Fruit fly (Drosophila melanogaster) whole organism, embryonic: ENCODE results near the gene CG17207.

Source experiments
- Asciz ChIP-seq: fragments of 200-800 bp; sonication (Bioruptor generic); optimal IDR thresholded peaks from 2 replicates; lab custom pipeline; 2017; ENCODE audit warnings: missing biosample characterization, mild to moderate bottlenecking, missing genetic modification characterization, missing genetic modification reagents
- BEAF-32 ChIP-seq: fragments of 200-800 bp; sonication (Bioruptor generic); optimal IDR thresholded peaks from 3 replicates; lab custom pipeline; 2017; ENCODE audit warnings: missing biosample characterization, missing genetic modification characterization, mild to moderate bottlenecking, moderate library complexity, missing genetic modification reagents
- Bteb2 ChIP-seq: fragments of 200-800 bp; sonication (Bioruptor generic); optimal IDR thresholded peaks from 2 replicates; lab custom pipeline; 2016; ENCODE audit warnings: missing biosample characterization, missing genetic modification characterization
- C15 ChIP-seq: fragments of 200-800 bp; sonication (Bioruptor generic); IDR thresholded peaks from 3 replicates; pipeline ENCODE4 v1.3.6; 2022; ENCODE audit warnings: missing biosample characterization, missing genetic modification characterization
- CG10267 ChIP-seq: fragments of 200-800 bp; sonication (Bioruptor generic); optimal IDR thresholded peaks from 2 replicates; lab custom pipeline; 2018; ENCODE audit warnings: missing biosample characterization, mild to moderate bottlenecking, missing genetic modification characterization, moderate library complexity
- CG10431 ChIP-seq: fragments of 200-800 bp; sonication (Bioruptor generic); optimal IDR thresholded peaks from 3 replicates; lab custom pipeline; 2018; ENCODE audit warnings: missing biosample characterization, mild to moderate bottlenecking, missing genetic modification characterization
- CG11560 ChIP-seq: fragments of 200-800 bp; sonication (Bioruptor generic); IDR thresholded peaks from 3 replicates; pipeline ENCODE4 v1.3.6; 2022; ENCODE audit warnings: missing biosample characterization, missing genetic modification characterization
- CG12071 ChIP-seq: fragments of 200-800 bp; sonication (Bioruptor generic); optimal IDR thresholded peaks from 3 replicates; lab custom pipeline; 2018; ENCODE audit warnings: missing biosample characterization, mild to moderate bottlenecking, missing genetic modification characterization
- CG13123 ChIP-seq: fragments of 200-800 bp; sonication (Bioruptor generic); optimal IDR thresholded peaks from 2 replicates; lab custom pipeline; 2016; ENCODE audit warnings: missing biosample characterization, missing genetic modification characterization
- CG13775 ChIP-seq: fragments of 200-800 bp; sonication (Bioruptor generic); optimal IDR thresholded peaks from 3 replicates; lab custom pipeline; 2017; ENCODE audit warnings: missing biosample characterization, mild to moderate bottlenecking, missing genetic modification characterization
- CG15011 ChIP-seq: fragments of 200-800 bp; sonication (Bioruptor generic); optimal IDR thresholded peaks from 3 replicates; lab custom pipeline; 2018; ENCODE audit warnings: missing biosample characterization, mild to moderate bottlenecking, missing genetic modification characterization
- CG1529 ChIP-seq: fragments of 200-800 bp; sonication (Bioruptor generic); optimal IDR thresholded peaks from 3 replicates; lab custom pipeline; 2018; ENCODE audit warnings: missing biosample characterization, missing genetic modification characterization
- CG1603 ChIP-seq: fragments of 200-800 bp; sonication (Bioruptor generic); optimal IDR thresholded peaks from 2 replicates; lab custom pipeline; 2019; ENCODE audit warnings: missing biosample characterization, mild to moderate bottlenecking, missing genetic modification characterization, moderate library complexity
- CG16815 ChIP-seq: fragments of 200-800 bp; sonication (Bioruptor generic); optimal IDR thresholded peaks from 3 replicates; lab custom pipeline; 2017; ENCODE audit warnings: missing biosample characterization, mild to moderate bottlenecking, missing genetic modification characterization
- CG16863 ChIP-seq: fragments of 200-800 bp; sonication (Bioruptor generic); optimal IDR thresholded peaks from 3 replicates; lab custom pipeline; 2016; ENCODE audit warnings: missing biosample characterization, missing genetic modification characterization
- CG17361 ChIP-seq: fragments of 200-800 bp; sonication (Bioruptor generic); IDR thresholded peaks from 3 replicates; pipeline ENCODE4 v1.3.6; 2022; ENCODE audit warnings: missing biosample characterization, missing genetic modification characterization
- CG18262 ChIP-seq: fragments of 200-800 bp; optimal IDR thresholded peaks from 3 replicates; lab custom pipeline; 2019; ENCODE audit warnings: missing biosample characterization, mild to moderate bottlenecking, missing genetic modification characterization, moderate library complexity
- CG1832 ChIP-seq: fragments of 200-800 bp; sonication (Bioruptor generic); optimal IDR thresholded peaks from 2 replicates; lab custom pipeline; 2017; ENCODE audit warnings: missing biosample characterization, mild to moderate bottlenecking, missing genetic modification characterization, inconsistent platforms
- CG2129 ChIP-seq: fragments of 200-800 bp; sonication (Bioruptor generic); IDR thresholded peaks from 2 replicates; pipeline ENCODE4 v1.3.6; 2022; ENCODE audit warnings: missing biosample characterization, missing genetic modification characterization; ENCODE audit not compliant: partially characterized antibody
- CG2199 ChIP-seq: fragments of 200-800 bp; sonication (Bioruptor generic); IDR thresholded peaks from 3 replicates; pipeline ENCODE4 v1.3.6; 2022; ENCODE audit warnings: missing biosample characterization, missing genetic modification characterization
- CG30403 ChIP-seq: fragments of 200-800 bp; sonication (Bioruptor generic); optimal IDR thresholded peaks from 3 replicates; lab custom pipeline; 2016; ENCODE audit warnings: missing biosample characterization, missing genetic modification characterization
- CG31365 ChIP-seq: fragments of 200-800 bp; sonication (Bioruptor generic); optimal IDR thresholded peaks from 2 replicates; lab custom pipeline; 2018; ENCODE audit warnings: missing biosample characterization, mild to moderate bottlenecking, missing genetic modification characterization
- CG3163 ChIP-seq: fragments of 200-800 bp; sonication (Bioruptor generic); optimal IDR thresholded peaks from 3 replicates; lab custom pipeline; 2016; ENCODE audit warnings: missing biosample characterization, missing genetic modification characterization
- CG33213 ChIP-seq: fragments of 200-800 bp; sonication (Bioruptor generic); optimal IDR thresholded peaks from 3 replicates; lab custom pipeline; 2016; ENCODE audit warnings: missing biosample characterization, missing genetic modification characterization
- CG33557 ChIP-seq: fragments of 200-800 bp; sonication (Bioruptor generic); optimal IDR thresholded peaks from 2 replicates; lab custom pipeline; 2019; ENCODE audit warnings: missing biosample characterization, mild to moderate bottlenecking, missing genetic modification characterization, moderate library complexity
- CG4404 ChIP-seq: fragments of 200-800 bp; sonication (Bioruptor generic); IDR thresholded peaks from 2 replicates; pipeline ENCODE4 v1.3.6; 2022; ENCODE audit warnings: missing biosample characterization, missing genetic modification characterization
- CG7271 ChIP-seq: fragments of 200-800 bp; sonication (Bioruptor generic); optimal IDR thresholded peaks from 2 replicates; lab custom pipeline; 2018; ENCODE audit warnings: missing biosample characterization, mild to moderate bottlenecking, missing genetic modification characterization, moderate library complexity
- CG8089 ChIP-seq: fragments of 200-800 bp; sonication (Bioruptor generic); optimal IDR thresholded peaks from 3 replicates; lab custom pipeline; 2016; ENCODE audit warnings: missing biosample characterization, missing genetic modification characterization
- CG8478 ChIP-seq: fragments of >200 bp; optimal IDR thresholded peaks from 2 replicates; lab custom pipeline; 2018
- CG9215 ChIP-seq: fragments of 200-800 bp; sonication (Bioruptor generic); IDR thresholded peaks from 2 replicates; pipeline ENCODE4 v1.3.6; 2022; ENCODE audit warnings: missing biosample characterization, missing genetic modification characterization
- CG9437 ChIP-seq: fragments of 200-800 bp; sonication (Bioruptor generic); optimal IDR thresholded peaks from 2 replicates; lab custom pipeline; 2018; ENCODE audit warnings: missing biosample characterization, mild to moderate bottlenecking, missing genetic modification characterization
- CkIIα-i1 ChIP-seq: fragments of 200-800 bp; sonication (Bioruptor generic); IDR thresholded peaks from 2 replicates; pipeline ENCODE4 v1.3.6; 2022; ENCODE audit warnings: missing biosample characterization, missing genetic modification characterization
- Dp ChIP-seq: fragments of 200-800 bp; sonication (Bioruptor generic); optimal IDR thresholded peaks from 2 replicates; lab custom pipeline; 2018; ENCODE audit warnings: missing biosample characterization, mild to moderate bottlenecking, missing genetic modification characterization, moderate library complexity
- Mad ChIP-seq: fragments of 200-800 bp; sonication (Bioruptor generic); optimal IDR thresholded peaks from 2 replicates; lab custom pipeline; 2016; ENCODE audit warnings: missing biosample characterization, missing genetic modification characterization
- Ravus ChIP-seq: fragments of 200-800 bp; sonication (Bioruptor generic); IDR thresholded peaks from 2 replicates; pipeline ENCODE4 v1.3.6; 2022; ENCODE audit warnings: missing biosample characterization, missing genetic modification characterization
- Trl ChIP-seq, 3 experiments: fragments of >200 bp in 2 of 3; fragments of 200-800 bp in 1 of 3; sonication (Bioruptor generic) in 1 of 3; optimal IDR thresholded peaks; 2 replicates in 1 of 3; 3 replicates in 2 of 3; lab custom pipeline; 2016 to 2017; ENCODE audit warnings: missing biosample characterization in 1 of 3, missing genetic modification characterization in 1 of 3
- bsh ChIP-seq, 2 experiments: fragments of 200-800 bp; sonication (Bioruptor generic); optimal IDR thresholded peaks; 2 replicates each; lab custom pipeline; 2017 to 2018; ENCODE audit warnings: mild to moderate bottlenecking in 2 of 2, missing biosample characterization in 2 of 2, missing genetic modification characterization in 2 of 2, moderate library complexity in 1 of 2
- croc ChIP-seq: fragments of 200-800 bp; sonication (Bioruptor generic); conservative IDR thresholded peaks from 3 replicates; pipeline ENCODE4 v1.3.6; 2022; ENCODE audit warnings: missing biosample characterization, missing genetic modification characterization
- dan ChIP-seq: fragments of 200-800 bp; sonication (Bioruptor generic); IDR thresholded peaks from 2 replicates; pipeline ENCODE4 v1.3.6; 2022; ENCODE audit warnings: missing biosample characterization, missing genetic modification characterization
- dmrt99B ChIP-seq: fragments of 200-800 bp; sonication (Bioruptor generic); optimal IDR thresholded peaks from 2 replicates; lab custom pipeline; 2018; ENCODE audit warnings: missing biosample characterization, mild to moderate bottlenecking, missing genetic modification characterization, moderate library complexity
- fu2 ChIP-seq: fragments of 200-800 bp; sonication (Bioruptor generic); optimal IDR thresholded peaks from 2 replicates; lab custom pipeline; 2016; ENCODE audit warnings: missing biosample characterization, missing genetic modification characterization
- gsb ChIP-seq: fragments of 200-800 bp; sonication (Bioruptor generic); IDR thresholded peaks from 2 replicates; pipeline ENCODE4 v1.3.6; 2022; ENCODE audit warnings: missing biosample characterization, missing genetic modification characterization
- gt ChIP-seq: fragments of 200-800 bp; sonication (Bioruptor generic); IDR thresholded peaks from 2 replicates; pipeline ENCODE4 v1.3.6; 2022; ENCODE audit warnings: missing biosample characterization, missing genetic modification characterization
- p53 ChIP-seq: fragments of 200-800 bp; sonication (Bioruptor generic); optimal IDR thresholded peaks from 2 replicates; lab custom pipeline; 2016; ENCODE audit warnings: missing biosample characterization, missing genetic modification characterization
- ro ChIP-seq: fragments of 200-800 bp; sonication (Bioruptor generic); IDR thresholded peaks from 2 replicates; pipeline ENCODE4 v1.3.6; 2022; ENCODE audit warnings: missing biosample characterization, missing genetic modification characterization
- sc ChIP-seq, 3 experiments: fragments of >200 bp in 2 of 3; fragments of 200-800 bp in 1 of 3; sonication (Bioruptor generic) in 1 of 3; optimal IDR thresholded peaks; 2 replicates in 2 of 3; 3 replicates in 1 of 3; lab custom pipeline; 2017; ENCODE audit warnings: mild to moderate bottlenecking in 1 of 3, missing biosample characterization in 1 of 3, missing genetic modification characterization in 1 of 3, missing genetic modification reagents in 1 of 3
- sisA ChIP-seq: fragments of 200-800 bp; sonication (Bioruptor generic); IDR thresholded peaks from 2 replicates; pipeline ENCODE4 v1.3.6; 2022; ENCODE audit warnings: missing biosample characterization, missing genetic modification characterization
- tll ChIP-seq, 2 experiments: fragments of 200-800 bp in 1 of 2; fragments of >200 bp in 1 of 2; sonication (Bioruptor generic) in 1 of 2; optimal IDR thresholded peaks; 2 replicates each; lab custom pipeline; 2017 to 2019; ENCODE audit warnings: missing biosample characterization in 2 of 2, missing genetic modification characterization in 2 of 2, mild to moderate bottlenecking in 1 of 2, moderate library complexity in 1 of 2
- twi ChIP-seq: fragments of 200-800 bp; optimal IDR thresholded peaks from 2 replicates; lab custom pipeline; 2019; ENCODE audit warnings: missing biosample characterization, mild to moderate bottlenecking, missing genetic modification characterization, moderate library complexity
- vvl ChIP-seq: fragments of 200-800 bp; sonication (Bioruptor generic); IDR thresholded peaks from 2 replicates; pipeline ENCODE4 v1.3.6; 2022; ENCODE audit warnings: missing biosample characterization, missing genetic modification characterization

The CG17207 gene

DNA sequence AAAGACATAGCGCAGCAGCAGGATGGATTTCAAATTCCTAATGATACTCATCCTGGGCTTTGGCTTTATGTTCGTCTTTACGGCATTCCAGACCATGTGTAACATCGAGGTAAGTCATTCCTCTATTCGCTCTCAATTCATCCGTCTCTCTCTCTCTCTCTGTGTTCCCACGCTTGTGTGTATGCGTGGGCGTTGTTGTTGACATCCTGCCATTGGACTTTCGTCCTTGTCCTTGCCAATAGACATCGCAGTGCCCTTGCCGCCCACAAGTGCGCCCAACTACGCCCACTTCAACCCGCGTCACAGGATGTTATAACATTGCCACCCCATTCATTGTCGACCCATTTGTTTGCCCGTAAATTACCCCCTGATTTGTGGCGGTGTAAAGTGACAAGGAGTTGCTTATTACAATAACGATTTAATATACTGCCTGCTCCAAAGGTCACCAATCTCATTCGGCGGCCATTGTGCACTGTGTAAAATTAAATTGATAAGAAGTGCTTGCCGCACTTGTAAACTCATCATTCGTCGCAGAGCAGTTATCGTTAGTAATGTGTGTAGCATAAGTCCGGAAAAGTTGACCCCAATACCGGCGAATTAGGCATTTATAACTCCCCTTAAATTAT is 10.8 kb upstream of the CG17207 start (continued):
- TF ChIP-seq tll (GFP tag; optimal IDR thresholded peaks at IDR 0.05; lab: Kevin White, UChicago): no peak
- TF ChIP-seq CG8478 (lab: Kevin White, UChicago): peak; percentile 19
- no peak for TF ChIP-seq p53 (GFP tag; lab: Kevin White, UChicago)
- no peak for TF ChIP-seq Ravus
- TF ChIP-seq Trl (optimal IDR thresholded peaks at IDR 0.05; lab: Kevin White, UChicago): peak; percentile 35 to 58
- no peak for TF ChIP-seq Trl (GFP tag; optimal IDR thresholded peaks at IDR 0.05; lab: Kevin White, UChicago)
- no peak for TF ChIP-seq sc (optimal IDR thresholded peaks at IDR 0.05; lab: Kevin White, UChicago)
- TF ChIP-seq sc (GFP tag; optimal IDR thresholded peaks at IDR 0.05; lab: Kevin White, UChicago): no peak
- no peak for TF ChIP-seq Mad (GFP tag; lab: Kevin White, UChicago)
- TF ChIP-seq C15: no peak
- no peak for TF ChIP-seq dmrt99B (tag; lab: Kevin White, UChicago)
- no peak for TF ChIP-seq Bteb2
- no peak for TF ChIP-seq CG3163 (GFP tag; lab: Kevin White, UChicago)
- TF ChIP-seq CG1529 (GFP tag; lab: Kevin White, UChicago): no peak
- no peak for TF ChIP-seq bsh (GFP tag; optimal IDR thresholded peaks at IDR 0.05; lab: Kevin White, UChicago)
- no peak for TF ChIP-seq CG16863
- no peak for TF ChIP-seq sisA (GFP tag; lab: Robert Waterston, UW)
- TF ChIP-seq CG11560 (tag; lab: Robert Waterston, UW): no peak
- no peak for TF ChIP-seq CG10267 (tag; lab: Kevin White, UChicago)
- TF ChIP-seq twi (tag; lab: Kevin White, UChicago): no peak
- TF ChIP-seq CG12071 (GFP tag; lab: Kevin White, UChicago): peak; percentile 18
- peak; percentile 15 for TF ChIP-seq CG1832 (GFP tag; lab: Kevin White, UChicago)
- TF ChIP-seq CG1603 (tag; lab: Kevin White, UChicago): no peak
- no peak for TF ChIP-seq CG15011 (GFP tag; lab: Kevin White, UChicago)
- no peak for TF ChIP-seq CG18262
- TF ChIP-seq gt (GFP tag; lab: Robert Waterston, UW): no peak
- no peak for TF ChIP-seq CG17361 (GFP tag; lab: Robert Waterston, UW)
- no peak for TF ChIP-seq CG33557 (GFP tag; lab: Kevin White, UChicago)
- no peak for TF ChIP-seq ro (GFP tag; lab: Robert Waterston, UW)
- TF ChIP-seq CG16815 (GFP tag; lab: Kevin White, UChicago): no peak
- no peak for TF ChIP-seq Asciz (GFP tag; lab: Kevin White, UChicago)
- no peak for TF ChIP-seq vvl (GFP tag; lab: Robert Waterston, UW)
- TF ChIP-seq, all 482 proteins: peak for 30

DNA sequence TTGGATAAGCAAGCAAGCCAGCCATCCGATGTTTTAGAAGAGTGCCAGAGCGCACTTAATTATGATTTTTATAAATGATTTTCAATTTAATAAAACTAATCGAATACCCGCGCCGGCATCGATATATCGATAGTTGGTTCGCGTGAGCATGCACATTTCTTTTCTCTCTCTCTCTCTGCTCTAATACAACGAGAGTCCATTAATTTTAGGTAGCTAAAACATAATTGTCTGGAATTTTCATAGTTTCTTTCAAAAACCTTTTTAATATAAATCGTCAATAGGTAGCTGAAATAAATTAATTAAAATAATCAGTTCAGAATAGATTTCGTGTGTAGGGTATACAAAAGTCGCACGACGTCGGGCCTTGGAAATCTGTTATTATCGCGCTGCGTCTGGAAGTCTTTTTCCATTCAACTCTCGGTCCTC is 10.0 kb upstream of the CG17207 start, which contains the start of gene CG18549:
CG18549 (plus strand) TSS at position 408 of the 426 bp plus-strand sequence.
- TF ChIP-seq BEAF-32 (GFP tag; lab: Kevin White, UChicago) (peak; percentile 85), fu2 (GFP tag; lab: Kevin White, UChicago) (peak; percentile 98), croc (GFP tag; lab: Robert Waterston, UW) (peak; percentile 100), CG7271 (tag; lab: Kevin White, UChicago) (peak; percentile 99), CkIIα-i1 (GFP tag; lab: Robert Waterston, UW) (peak; percentile 98), gsb (peak; percentile 100), CG9437 (GFP tag; lab: Kevin White, UChicago) (peak; percentile 97), CG30403 (peak; percentile 100), CG13123 (GFP tag; lab: Kevin White, UChicago) (peak; percentile 99), CG33213 (GFP tag; lab: Kevin White, UChicago) (peak; percentile 99), CG10431 (GFP tag; lab: Kevin White, UChicago) (peak; percentile 99), CG2129 (GFP tag; lab: Robert Waterston, UW) (peak; percentile 62), Ravus (peak; percentile 99), CG31365 (tag; lab: Kevin White, UChicago) (peak; percentile 95), CG8089 (GFP tag; lab: Kevin White, UChicago) (peak; percentile 99), CG13775 (GFP tag; lab: Kevin White, UChicago) (peak; percentile 99), Dp (GFP tag; lab: Kevin White, UChicago) (peak; percentile 96), CG9215 (GFP tag; lab: Robert Waterston, UW) (peak; percentile 99), dan (peak; percentile 97), CG2199 (GFP tag; lab: Robert Waterston, UW) (peak; percentile 100), CG4404 (peak; percentile 99)
